Worm (Caenorhabditis elegans): Measurements from ENCODE around the gene C10A4.2.

The C10A4.2 gene

ce11 chrX:7378608-7379007, 31.4 kb upstream of the C10A4.2 start (continued):
- TF ChIP-seq rcor-1 (GFP tag; IDR thresholded peaks at IDR 0.05) (no peak), xnd-1 (tag; optimal IDR thresholded peaks at IDR 0.05) (no peak), T26A5.8 (tag; optimal IDR thresholded peaks at IDR 0.05) (no peak), F23B12.7 (tag; optimal IDR thresholded peaks at IDR 0.05; ENCODE audit: insufficient read depth) (no peak), B0019.2 (GFP tag; conservative IDR thresholded peaks at IDR 0.05) (no peak), K11D2.4 (GFP tag; IDR thresholded peaks at IDR 0.05) (no peak), egrh-3 (GFP tag; IDR thresholded peaks at IDR 0.05) (no peak), Y79H2A.3 (GFP tag; conservative IDR thresholded peaks at IDR 0.05) (no peak), egl-44 (GFP tag; IDR thresholded peaks at IDR 0.05) (no peak), snpc-1.3 (tag; optimal IDR thresholded peaks at IDR 0.05; ENCODE audit: insufficient read depth) (peak; percentile 70), somi-1 (GFP tag; optimal IDR thresholded peaks at IDR 0.05) (no peak), ztf-18 (tag; optimal IDR thresholded peaks at IDR 0.05) (no peak), nfya-2 (GFP tag; IDR thresholded peaks at IDR 0.05) (no peak), B0261.1 (tag; optimal IDR thresholded peaks at IDR 0.05) (peak; percentile 72), ZK185.1 (tag; optimal IDR thresholded peaks at IDR 0.05; ENCODE audit: poor library complexity, severe bottlenecking) (peak; percentile 32), F57A8.1 (GFP tag; optimal IDR thresholded peaks at IDR 0.05) (no peak), sptf-2 (GFP tag; optimal IDR thresholded peaks at IDR 0.05) (peak; percentile 39), hmg-1.2 (GFP tag; IDR thresholded peaks at IDR 0.05) (no peak), die-1 (tag; optimal IDR thresholded peaks at IDR 0.05) (peak; percentile 61), unc-62 (GFP tag; optimal IDR thresholded peaks at IDR 0.05) (no peak), ztf-28 (GFP tag; IDR thresholded peaks at IDR 0.05) (no peak), ztf-6 (GFP tag; IDR thresholded peaks at IDR 0.05) (no peak), nhr-90 (tag; optimal IDR thresholded peaks at IDR 0.05) (no peak), tbx-9 (tag; optimal IDR thresholded peaks at IDR 0.05; ENCODE audit: borderline replicate concordance) (no peak), ceh-79 (tag; optimal IDR thresholded peaks at IDR 0.05) (no peak), ccch-3 (GFP tag; optimal IDR thresholded peaks at IDR 0.05) (no peak), atf-7 (tag; optimal IDR thresholded peaks at IDR 0.05) (peak; percentile 8), F33H1.4 (GFP tag; IDR thresholded peaks at IDR 0.05) (no peak), hlh-26 (GFP tag; conservative IDR thresholded peaks at IDR 0.05) (no peak), ceh-100 (GFP tag; IDR thresholded peaks at IDR 0.05) (no peak), madf-3 (GFP tag; IDR thresholded peaks at IDR 0.05) (0 out of 2 replicates have a peak, but pooled peaks have one; percentile 44), snpc-4 (GFP tag; optimal IDR thresholded peaks at IDR 0.05) (peak; percentile 48), snpc-4 (tag; optimal IDR thresholded peaks at IDR 0.05) (no peak), pbrm-1 (GFP tag; IDR thresholded peaks at IDR 0.05) (peak; percentile 63), hlh-12 (tag; optimal IDR thresholded peaks at IDR 0.05) (no peak), D2030.7 (GFP tag; IDR thresholded peaks at IDR 0.05) (no peak), let-526 (GFP tag; IDR thresholded peaks at IDR 0.05) (no peak), rpc-1 (optimal IDR thresholded peaks at IDR 0.05) (peak; percentile 83), rpc-1 (tag; optimal IDR thresholded peaks at IDR 0.05) (peak; percentile 92), repo-1 (tag; optimal IDR thresholded peaks at IDR 0.05) (no peak), sea-2 (GFP tag; IDR thresholded peaks at IDR 0.05) (no peak), mes-4 (tag; optimal IDR thresholded peaks at IDR 0.05) (peak; percentile 31), efl-1 (GFP tag; optimal IDR thresholded peaks at IDR 0.05) (no peak), attf-6 (GFP tag; IDR thresholded peaks at IDR 0.05) (no peak), F37B4.10 (GFP tag; IDR thresholded peaks at IDR 0.05) (no peak), ekl-4 (GFP tag; IDR thresholded peaks at IDR 0.05) (peak; percentile 54; the same call in 1 of the 2 replicates), aptf-3 (GFP tag; IDR thresholded peaks at IDR 0.05) (no peak), F49E8.2 (tag; optimal IDR thresholded peaks at IDR 0.05; ENCODE audit: insufficient read depth) (no peak), cebp-1 (GFP tag; IDR thresholded peaks at IDR 0.05) (no peak), cebp-1 (tag; optimal IDR thresholded peaks at IDR 0.05) (no peak)
